Worm (Caenorhabditis elegans) whole organism, midembryonic: ENCODE results near the gene C26B2.8.

Source experiments
- flt-1 ChIP-seq: fragments of 200-800 bp; sonication (Bioruptor generic); IDR thresholded peaks from 2 replicates; pipeline ENCODE4 v1.3.6; 2022; ENCODE audit warnings: missing genetic modification characterization, missing compliant biosample characterization
- klf-2 ChIP-seq: fragments of 200-800 bp; sonication (Bioruptor generic); conservative IDR thresholded peaks from 2 replicates; pipeline ENCODE4 v1.3.6; 2022; ENCODE audit warnings: missing genetic modification reagents, missing genetic modification characterization, missing compliant biosample characterization
- ref-1 ChIP-seq: fragments of 200-800 bp; sonication (Bioruptor generic); conservative IDR thresholded peaks from 2 replicates; pipeline ENCODE4 v1.3.6; 2022; ENCODE audit warnings: missing genetic modification reagents, missing genetic modification characterization, missing compliant biosample characterization
- tab-1 ChIP-seq: fragments of 200-800 bp; sonication (Bioruptor generic); IDR thresholded peaks from 2 replicates; pipeline ENCODE4 v1.3.6; 2022; ENCODE audit warnings: missing genetic modification characterization, missing compliant biosample characterization

ce11 chrIV:7985737-7986136, 28.2 kb upstream of the C26B2.8 start:
- TF ChIP-seq klf-2 (GFP tag; lab: Robert Waterston, UW) (no peak), flt-1 (GFP tag; lab: Robert Waterston, UW) (no peak), tab-1 (no peak), ref-1 (GFP tag; lab: Robert Waterston, UW) (no peak)
